Worm (Caenorhabditis elegans) whole organism, midembryonic: Measurements from ENCODE around the gene ugt-21.

ENCODE experiments used
- cog-1 ChIP-seq: sonication (generic microtip); optimal IDR thresholded peaks from 2 replicates; lab custom pipeline; 2016; ENCODE audit warnings: missing genetic modification characterization, missing compliant biosample characterization
- flt-1 ChIP-seq: fragments of 200-800 bp; sonication (Bioruptor generic); IDR thresholded peaks from 2 replicates; pipeline ENCODE4 v1.3.6; 2022; ENCODE audit warnings: missing genetic modification characterization, missing compliant biosample characterization
- klf-2 ChIP-seq: fragments of 200-800 bp; sonication (Bioruptor generic); conservative IDR thresholded peaks from 2 replicates; pipeline ENCODE4 v1.3.6; 2022; ENCODE audit warnings: missing genetic modification reagents, missing genetic modification characterization, missing compliant biosample characterization
- med-1 ChIP-seq: sonication (generic microtip); optimal IDR thresholded peaks from 2 replicates; lab custom pipeline; 2017; ENCODE audit warnings: missing genetic modification characterization, mild to moderate bottlenecking, missing compliant biosample characterization, antibody characterized with exemption, missing genetic modification reagents; ENCODE audit not compliant: insufficient read depth
- ref-1 ChIP-seq: fragments of 200-800 bp; sonication (Bioruptor generic); conservative IDR thresholded peaks from 2 replicates; pipeline ENCODE4 v1.3.6; 2022; ENCODE audit warnings: missing genetic modification reagents, missing genetic modification characterization, missing compliant biosample characterization
- tab-1 ChIP-seq: fragments of 200-800 bp; sonication (Bioruptor generic); IDR thresholded peaks from 2 replicates; pipeline ENCODE4 v1.3.6; 2022; ENCODE audit warnings: missing genetic modification characterization, missing compliant biosample characterization
- ztf-23 ChIP-seq: fragments of 200-800 bp; sonication (Bioruptor generic); IDR thresholded peaks from 2 replicates; pipeline ENCODE4 v1.3.6; 2022; ENCODE audit warnings: missing genetic modification reagents, missing genetic modification characterization, missing compliant biosample characterization

- TF ChIP-seq med-1 (no peak), klf-2 (GFP tag; lab: Robert Waterston, UW) (no peak), ztf-23 (GFP tag; lab: Robert Waterston, UW) (no peak), flt-1 (GFP tag; lab: Robert Waterston, UW) (no peak), ref-1 (GFP tag; lab: Robert Waterston, UW) (no peak), cog-1 (tag; lab: Kevin White, UChicago) (no peak), tab-1 (GFP tag; lab: Robert Waterston, UW) (no peak)
Observed at ce11 chrIV:9540342-9540856, 40.3 kb downstream of the ugt-21 start, which contains the start of gene fbl-1.
